Worm (Caenorhabditis elegans) whole organism, early embryonic: ENCODE measurements around the gene R08C7.5.

Experiments used
- B0310.2 ChIP-seq: sonication (generic microtip); optimal IDR thresholded peaks from 2 replicates; lab custom pipeline; 2016; ENCODE audit warnings: mild to moderate bottlenecking, missing genetic modification characterization, missing compliant biosample characterization
- F13C5.2 ChIP-seq: sonication (generic microtip); optimal IDR thresholded peaks from 2 replicates; lab custom pipeline; 2017; ENCODE audit warnings: mild to moderate bottlenecking, missing genetic modification characterization, inconsistent platforms, missing compliant biosample characterization
- ama-1 ChIP-seq: fragments of 150-350 bp; optimal IDR thresholded peaks from 2 replicates; lab custom pipeline; 2014
- hnd-1 ChIP-seq: sonication (generic microtip); optimal IDR thresholded peaks from 2 replicates; lab custom pipeline; 2016; ENCODE audit warnings: missing genetic modification characterization, missing compliant biosample characterization
- sea-1 ChIP-seq: fragments of 200-800 bp; sonication (Bioruptor generic); conservative IDR thresholded peaks from 2 replicates; pipeline ENCODE4 v1.3.6; 2022; ENCODE audit warnings: missing genetic modification characterization, missing compliant biosample characterization
- tbx-11 ChIP-seq: fragments of 200-800 bp; sonication (Bioruptor generic); IDR thresholded peaks from 2 replicates; pipeline ENCODE4 v1.3.6; 2022; ENCODE audit warnings: missing genetic modification characterization, missing compliant biosample characterization

ce11 chrIV:4411948-4412335 is 18.1 kb upstream of the R08C7.5 start:
- TF ChIP-seq ama-1 (lab: Kevin White, UChicago) (no peak), hnd-1 (tag; lab: Kevin White, UChicago) (no peak), F13C5.2 (tag; lab: Kevin White, UChicago) (no peak), sea-1 (GFP tag; lab: Robert Waterston, UW) (no peak), tbx-11 (no peak), B0310.2 (no peak)
